Worm (Caenorhabditis elegans) whole organism, L1 larva: ENCODE data around the gene C27A7.8.

Experiments used
- aha-1 ChIP-seq: fragments of 150-350 bp; optimal IDR thresholded peaks from 2 replicates; lab custom pipeline; 2014; ENCODE audit warnings: missing biosample characterization, missing genetic modification characterization
- aly-2 ChIP-seq: fragments of 150-350 bp; optimal IDR thresholded peaks from 2 replicates; lab custom pipeline; 2014; ENCODE audit warnings: missing biosample characterization, missing genetic modification characterization
- ama-1 ChIP-seq: fragments of 150-350 bp; optimal IDR thresholded peaks from 2 replicates; lab custom pipeline; 2014
- blmp-1 ChIP-seq: fragments of 150-350 bp; optimal IDR thresholded peaks from 2 replicates; lab custom pipeline; 2014; ENCODE audit warnings: missing biosample characterization, missing genetic modification characterization
- ceh-63 ChIP-seq: fragments of 200-800 bp; sonication (Bioruptor generic); optimal IDR thresholded peaks from 2 replicates; lab custom pipeline; 2018; ENCODE audit warnings: mild to moderate bottlenecking, missing genetic modification characterization, missing compliant biosample characterization
- ceh-8 ChIP-seq: fragments of 200-800 bp; sonication (Bioruptor generic); optimal IDR thresholded peaks from 2 replicates; lab custom pipeline; 2018; ENCODE audit warnings: mild to moderate bottlenecking, missing genetic modification characterization, moderate library complexity, missing compliant biosample characterization
- ceh-90 ChIP-seq: sonication (generic microtip); optimal IDR thresholded peaks from 2 replicates; lab custom pipeline; 2016; ENCODE audit warnings: missing genetic modification characterization, missing compliant biosample characterization
- ces-1 ChIP-seq: fragments of 150-350 bp; optimal IDR thresholded peaks from 2 replicates; lab custom pipeline; 2014; ENCODE audit warnings: missing biosample characterization, missing genetic modification reagents, missing genetic modification characterization
- dsc-1 ChIP-seq: sonication (generic microtip); optimal IDR thresholded peaks from 2 replicates; lab custom pipeline; 2016; ENCODE audit warnings: mild to moderate bottlenecking, missing genetic modification characterization, missing compliant biosample characterization
- elt-2 ChIP-seq: sonication (generic microtip); optimal IDR thresholded peaks from 2 replicates; lab custom pipeline; 2016; ENCODE audit warnings: missing genetic modification characterization, mild to moderate bottlenecking, inconsistent platforms, missing compliant biosample characterization, missing genetic modification reagents
- fkh-4 ChIP-seq: sonication (generic microtip); optimal IDR thresholded peaks from 2 replicates; lab custom pipeline; 2016; ENCODE audit warnings: missing compliant biosample characterization, missing genetic modification characterization, borderline replicate concordance
- fkh-8 ChIP-seq: sonication (generic microtip); optimal IDR thresholded peaks from 2 replicates; lab custom pipeline; 2016; ENCODE audit warnings: mild to moderate bottlenecking, missing genetic modification characterization, missing compliant biosample characterization
- fos-1 ChIP-seq: fragments of 150-350 bp; optimal IDR thresholded peaks from 2 replicates; lab custom pipeline; 2014; ENCODE audit warnings: missing biosample characterization, missing genetic modification characterization
- hlh-4 ChIP-seq: sonication (generic microtip); optimal IDR thresholded peaks from 2 replicates; lab custom pipeline; 2016; ENCODE audit warnings: mild to moderate bottlenecking, missing genetic modification characterization, missing compliant biosample characterization
- irx-1 ChIP-seq: sonication (generic microtip); optimal IDR thresholded peaks from 2 replicates; lab custom pipeline; 2016; ENCODE audit warnings: missing genetic modification characterization, missing compliant biosample characterization
- isw-1 ChIP-seq: fragments of 200-800 bp; sonication (Bioruptor generic); IDR thresholded peaks from 2 replicates; pipeline ENCODE4 v1.3.6; 2022; ENCODE audit warnings: missing genetic modification characterization, missing compliant biosample characterization
- lin-14 ChIP-seq: fragments of 200-800 bp; sonication (Bioruptor generic); optimal IDR thresholded peaks from 2 replicates; lab custom pipeline; 2018; ENCODE audit warnings: mild to moderate bottlenecking, missing genetic modification characterization, moderate library complexity, missing compliant biosample characterization
- lin-35 ChIP-seq, 2 experiments: fragments of 150-350 bp; optimal IDR thresholded peaks; 2 replicates each; lab custom pipeline; 2014; ENCODE audit warnings: missing biosample characterization in 2 of 2, missing genetic modification characterization in 2 of 2, missing genetic modification reagents in 2 of 2
- lir-3 ChIP-seq: sonication (generic microtip); optimal IDR thresholded peaks from 2 replicates; lab custom pipeline; 2016; ENCODE audit warnings: mild to moderate bottlenecking, missing genetic modification characterization, moderate library complexity, missing compliant biosample characterization; ENCODE audit not compliant: poor library complexity
- mef-2 ChIP-seq: fragments of 150-350 bp; optimal IDR thresholded peaks from 2 replicates; lab custom pipeline; 2014; ENCODE audit warnings: missing biosample characterization, missing genetic modification characterization
- mep-1 ChIP-seq: fragments of 150-350 bp; optimal IDR thresholded peaks from 2 replicates; lab custom pipeline; 2014; ENCODE audit warnings: missing biosample characterization, missing genetic modification characterization
- nhr-11 ChIP-seq: fragments of 150-350 bp; optimal IDR thresholded peaks from 2 replicates; lab custom pipeline; 2014; ENCODE audit warnings: missing biosample characterization, missing genetic modification characterization
- nhr-12 ChIP-seq: sonication (generic microtip); optimal IDR thresholded peaks from 2 replicates; lab custom pipeline; 2017; ENCODE audit warnings: missing biosample characterization, missing genetic modification characterization
- nhr-19 ChIP-seq: fragments of 200-800 bp; sonication (Bioruptor generic); conservative IDR thresholded peaks from 2 replicates; pipeline ENCODE4 v1.3.6; 2022; ENCODE audit warnings: missing genetic modification characterization, missing compliant biosample characterization
- nhr-20 ChIP-seq: sonication (generic microtip); optimal IDR thresholded peaks from 2 replicates; lab custom pipeline; 2016; ENCODE audit warnings: mild to moderate bottlenecking, missing genetic modification characterization, missing compliant biosample characterization
- nhr-237 ChIP-seq: fragments of 150-350 bp; optimal IDR thresholded peaks from 2 replicates; lab custom pipeline; 2014; ENCODE audit warnings: missing biosample characterization, missing genetic modification characterization
- nhr-28 ChIP-seq: fragments of 150-350 bp; optimal IDR thresholded peaks from 2 replicates; lab custom pipeline; 2014; ENCODE audit warnings: missing biosample characterization, missing genetic modification characterization
- nhr-71 ChIP-seq: sonication (generic microtip); optimal IDR thresholded peaks from 2 replicates; lab custom pipeline; 2016; ENCODE audit warnings: mild to moderate bottlenecking, missing genetic modification characterization, moderate library complexity, missing compliant biosample characterization
- nhr-76 ChIP-seq: sonication (generic microtip); optimal IDR thresholded peaks from 2 replicates; lab custom pipeline; 2017; ENCODE audit warnings: missing biosample characterization, missing genetic modification characterization
- nhr-85 ChIP-seq: sonication (generic microtip); peaks from one replicate; lab custom pipeline; 2016; ENCODE audit warnings: missing genetic modification characterization, inconsistent platforms, missing compliant biosample characterization
- pag-3 ChIP-seq: sonication (generic microtip); optimal IDR thresholded peaks from 2 replicates; lab custom pipeline; 2017; ENCODE audit warnings: missing genetic modification characterization, mild to moderate bottlenecking, missing compliant biosample characterization, antibody characterized with exemption, borderline replicate concordance; ENCODE audit not compliant: insufficient read depth
- rnt-1 ChIP-seq: sonication (generic microtip); optimal IDR thresholded peaks from 2 replicates; lab custom pipeline; 2016; ENCODE audit warnings: mild to moderate bottlenecking, missing genetic modification characterization, moderate library complexity, missing compliant biosample characterization
- snu-23 ChIP-seq: sonication (generic microtip); optimal IDR thresholded peaks from 2 replicates; lab custom pipeline; 2016; ENCODE audit warnings: missing genetic modification characterization, missing compliant biosample characterization
- sptf-1 ChIP-seq: fragments of 150-350 bp; optimal IDR thresholded peaks from 2 replicates; lab custom pipeline; 2014; ENCODE audit warnings: missing biosample characterization, missing genetic modification characterization
- sup-37 ChIP-seq: fragments of 200-800 bp; sonication (Bioruptor generic); optimal IDR thresholded peaks from 2 replicates; lab custom pipeline; 2018; ENCODE audit warnings: mild to moderate bottlenecking, missing genetic modification characterization, missing compliant biosample characterization
- tlp-1 ChIP-seq: fragments of 150-350 bp; optimal IDR thresholded peaks from 2 replicates; lab custom pipeline; 2014; ENCODE audit warnings: missing biosample characterization, missing genetic modification characterization
- unc-130 ChIP-seq: fragments of 150-350 bp; optimal IDR thresholded peaks from 2 replicates; lab custom pipeline; 2017; ENCODE audit warnings: missing biosample characterization, missing genetic modification characterization, inconsistent platforms
- unc-30 ChIP-seq: sonication (generic microtip); optimal IDR thresholded peaks from 2 replicates; lab custom pipeline; 2017; ENCODE audit warnings: missing biosample characterization, missing genetic modification characterization
- unc-62 ChIP-seq: fragments of 150-350 bp; optimal IDR thresholded peaks from 2 replicates; lab custom pipeline; 2014; ENCODE audit warnings: missing biosample characterization, missing genetic modification reagents, missing genetic modification characterization
- unc-86 ChIP-seq: sonication (generic microtip); optimal IDR thresholded peaks from 2 replicates; lab custom pipeline; 2016; ENCODE audit warnings: missing genetic modification characterization, missing compliant biosample characterization
- zag-1 ChIP-seq: fragments of 150-350 bp; optimal IDR thresholded peaks from 2 replicates; lab custom pipeline; 2014; ENCODE audit warnings: missing biosample characterization, missing genetic modification characterization
- zip-4 ChIP-seq: fragments of 200-800 bp; sonication (Bioruptor generic); optimal IDR thresholded peaks from 2 replicates; lab custom pipeline; 2018; ENCODE audit warnings: mild to moderate bottlenecking, missing genetic modification characterization, moderate library complexity, missing compliant biosample characterization
- ztf-11 ChIP-seq, 2 experiments: sonication (generic microtip); optimal IDR thresholded peaks; 2 replicates each; lab custom pipeline; 2016 to 2017; ENCODE audit warnings: missing genetic modification characterization in 2 of 2, missing biosample characterization in 1 of 2, missing compliant biosample characterization in 1 of 2

The C27A7.8 gene

DNA sequence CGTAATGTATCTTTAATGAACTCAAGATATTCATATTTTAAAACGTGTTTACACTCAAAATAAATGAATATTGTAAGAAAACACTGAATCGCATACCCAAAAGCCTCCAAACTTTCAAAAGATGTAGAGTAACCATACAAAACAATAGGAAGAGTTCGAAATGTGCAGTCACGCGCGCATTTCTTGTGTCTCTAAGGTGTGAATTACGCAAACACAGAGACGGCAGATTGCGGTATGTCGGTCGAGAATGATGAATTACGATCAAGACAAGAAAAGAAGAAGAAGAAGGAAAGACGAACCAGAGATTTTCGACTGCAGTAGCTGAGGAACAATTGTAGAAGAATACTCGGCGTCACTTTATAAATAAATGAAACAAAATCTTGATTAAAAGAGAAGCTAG is 41.5 kb upstream of the C27A7.8 start, which contains the start of gene lhpp-1 (continued):
- TF ChIP-seq unc-86 (tag; lab: Kevin White, UChicago) (no peak), sup-37 (GFP tag; lab: Kevin White, UChicago) (no peak), pag-3 (tag; lab: Kevin White, UChicago) (no peak), rnt-1 (tag; lab: Kevin White, UChicago) (peak; percentile 19), mef-2 (tag; lab: Kevin White, UChicago) (no peak), snu-23 (GFP tag; lab: Kevin White, UChicago) (peak; percentile 6), fkh-8 (tag; lab: Kevin White, UChicago) (no peak), unc-30 (no peak), lin-35 (GFP tag; optimal IDR thresholded peaks at IDR 0.05; lab: Kevin White, UChicago) (peak; percentile 48 to 78), nhr-19 (no peak), lir-3 (tag; lab: Kevin White, UChicago) (no peak), nhr-12 (no peak)

DNA sequence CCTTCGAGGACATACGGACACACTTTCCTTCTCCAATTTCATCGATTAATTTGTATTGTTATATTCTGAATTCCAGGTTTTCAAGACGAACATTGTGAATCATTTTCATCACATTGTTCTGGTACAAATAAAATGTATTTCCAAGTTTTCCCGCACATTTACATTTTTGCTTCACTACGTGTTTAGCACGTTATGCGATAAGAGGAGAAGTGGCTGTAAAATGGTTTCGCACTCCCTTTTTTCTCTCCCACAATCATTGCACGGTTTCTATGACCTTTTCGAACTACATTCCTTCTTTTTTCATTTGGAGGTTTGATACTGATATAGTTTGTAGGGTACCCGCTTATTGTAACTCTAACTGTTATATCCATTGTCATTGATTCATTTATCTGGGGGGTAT is 39.2 kb upstream of the C27A7.8 start:
- TF ChIP-seq elt-2 (tag; lab: Kevin White, UChicago): peak; percentile 11
- TF ChIP-seq sptf-1: no peak
- peak; percentile 28 for TF ChIP-seq nhr-85 (tag; lab: Kevin White, UChicago)
- TF ChIP-seq lin-14 (GFP tag; lab: Kevin White, UChicago): peak; percentile 27

DNA sequence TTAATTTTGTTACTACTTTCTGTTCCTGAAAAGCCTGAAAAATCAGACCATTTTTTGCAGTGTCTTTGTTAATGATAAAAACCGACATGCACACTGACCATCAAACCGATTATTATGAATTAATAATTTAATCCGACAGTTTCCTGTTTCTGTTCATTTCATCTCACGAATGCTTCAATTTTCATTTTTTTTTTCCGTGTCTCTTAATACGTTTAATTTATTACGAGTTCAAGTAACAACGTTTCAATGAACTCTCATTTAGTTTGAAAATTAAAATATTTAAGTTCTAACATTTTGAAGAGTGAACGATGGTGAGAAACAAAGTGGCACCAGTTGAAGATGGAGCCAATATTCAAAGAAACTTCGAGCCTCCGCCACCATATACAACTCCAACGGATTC is 38.3 kb upstream of the C27A7.8 start, which contains the start of gene spin-1:
TSS of gene spin-1 (plus strand) at position 301 of the 400 bp plus-strand sequence.
- TF ChIP-seq nhr-85 (tag; lab: Kevin White, UChicago): no peak
- no peak for TF ChIP-seq dsc-1 (tag; lab: Kevin White, UChicago)
- no peak for TF ChIP-seq unc-130 (tag; lab: Kevin White, UChicago)
- TF ChIP-seq nhr-11 (tag; lab: Kevin White, UChicago): no peak
- TF ChIP-seq ceh-8 (GFP tag; lab: Kevin White, UChicago): no peak
- TF ChIP-seq unc-62 (GFP tag; lab: Kevin White, UChicago): no peak
- no peak for TF ChIP-seq zag-1 (tag; lab: Kevin White, UChicago)

DNA sequence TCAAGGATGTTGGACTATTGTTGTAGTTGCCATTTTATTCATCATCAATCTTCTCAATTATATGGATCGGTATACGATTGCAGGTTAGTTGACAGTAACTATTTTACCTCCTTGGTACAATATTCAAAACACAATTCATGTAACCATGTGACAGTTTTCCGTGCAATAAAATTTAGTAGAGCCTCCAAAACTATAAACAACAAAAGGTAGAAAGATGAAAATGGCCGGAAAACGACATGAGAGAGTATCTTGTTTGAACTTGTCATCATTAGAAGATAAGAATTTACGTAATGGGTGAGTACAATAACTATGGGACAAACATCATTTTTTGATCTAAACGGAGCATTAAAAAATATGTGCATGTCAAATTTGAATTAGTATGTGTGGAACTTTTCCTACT is 37.8 kb upstream of the C27A7.8 start:
- no peak for TF ChIP-seq zip-4 (GFP tag; lab: Kevin White, UChicago)
- TF ChIP-seq aha-1: no peak
- TF ChIP-seq unc-30: no peak
- no peak for TF ChIP-seq lir-3 (tag; lab: Kevin White, UChicago)
- peak; percentile 6 for TF ChIP-seq nhr-20 (tag; lab: Kevin White, UChicago)
- TF ChIP-seq nhr-237 (tag; lab: Kevin White, UChicago): no peak
- peak; percentile 7 for TF ChIP-seq nhr-71
- TF ChIP-seq fos-1 (tag; lab: Kevin White, UChicago): no peak
- TF ChIP-seq tlp-1 (tag; lab: Kevin White, UChicago): no peak
- TF ChIP-seq mef-2 (tag; lab: Kevin White, UChicago): no peak
- TF ChIP-seq aly-2 (tag; lab: Kevin White, UChicago): no peak
- no peak for TF ChIP-seq snu-23 (GFP tag; lab: Kevin White, UChicago)
- TF ChIP-seq blmp-1 (tag; lab: Kevin White, UChicago): no peak
- TF ChIP-seq elt-2 (tag; lab: Kevin White, UChicago): peak; percentile 1

DNA sequence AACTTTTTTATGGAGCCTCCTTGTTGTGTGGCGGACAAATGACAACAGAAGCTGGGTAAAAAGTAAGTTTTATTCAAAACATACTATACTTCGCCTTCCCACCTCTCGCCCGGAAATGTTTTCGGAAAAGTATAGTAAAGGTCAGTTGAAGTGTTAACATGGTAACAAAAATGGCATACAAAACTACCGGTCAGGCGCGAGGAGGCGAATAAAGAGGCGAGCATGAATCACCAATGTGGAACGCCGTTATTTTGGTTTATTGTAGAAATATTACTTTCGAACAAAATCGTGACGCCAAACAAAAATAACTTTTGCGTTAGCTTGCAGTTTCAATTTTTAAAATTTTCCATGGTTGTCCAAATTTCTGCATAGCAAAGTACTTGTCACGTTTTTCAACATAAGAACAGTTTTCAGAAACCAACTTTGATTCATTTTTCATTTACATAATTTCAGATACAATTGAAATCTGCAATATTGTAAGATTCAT is 35.3 kb upstream of the C27A7.8 start, which contains the start of gene C13C4.8:
TSS of gene C13C4.8 (plus strand) at position 437 of the 487 bp plus-strand sequence.
- no peak for TF ChIP-seq irx-1 (tag; lab: Kevin White, UChicago)
- no peak for TF ChIP-seq ces-1 (GFP tag; lab: Kevin White, UChicago)
- TF ChIP-seq nhr-28 (tag; lab: Kevin White, UChicago): no peak
- no peak for TF ChIP-seq ceh-63
- no peak for TF ChIP-seq fkh-4 (tag; lab: Kevin White, UChicago)
- no peak for TF ChIP-seq elt-2 (tag; lab: Kevin White, UChicago)
- no peak for TF ChIP-seq ceh-90 (tag; lab: Kevin White, UChicago)
- no peak for TF ChIP-seq nhr-76 (tag; lab: Kevin White, UChicago)
- no peak for TF ChIP-seq rnt-1 (tag; lab: Kevin White, UChicago)
- no peak for TF ChIP-seq ztf-11 (tag; optimal IDR thresholded peaks at IDR 0.05; lab: Kevin White, UChicago)
- no peak for TF ChIP-seq unc-86 (tag; lab: Kevin White, UChicago)
- no peak for TF ChIP-seq mep-1
- no peak for TF ChIP-seq isw-1 (GFP tag; lab: Robert Waterston, UW)
- TF ChIP-seq hlh-4: no peak
- no peak for TF ChIP-seq nhr-11 (tag; lab: Kevin White, UChicago)
- TF ChIP-seq ama-1 (lab: Kevin White, UChicago): no peak
